Worm (Caenorhabditis elegans): ENCODE data around the gene nhr-94.

Gene nhr-94

ce11 chrV:7728003-7728678 is 42.0 kb upstream of the nhr-94 start (continued):
- no peak for TF ChIP-seq hlh-12 (tag; optimal IDR thresholded peaks at IDR 0.05)
- no peak for TF ChIP-seq tlf-1 (GFP tag; optimal IDR thresholded peaks at IDR 0.05)
- no peak for TF ChIP-seq hmg-20 (GFP tag; IDR thresholded peaks at IDR 0.05)
- peak; percentile 24 for TF ChIP-seq ztf-3 (GFP tag; optimal IDR thresholded peaks at IDR 0.05)
- TF ChIP-seq madf-8 (GFP tag; conservative IDR thresholded peaks at IDR 0.05): no peak
- no peak for TF ChIP-seq F49E8.2 (tag; optimal IDR thresholded peaks at IDR 0.05; ENCODE audit: insufficient read depth)
- TF ChIP-seq die-1 (tag; optimal IDR thresholded peaks at IDR 0.05): peak; percentile 24
- TF ChIP-seq ceh-27 (GFP tag; optimal IDR thresholded peaks at IDR 0.05): peak; percentile 48
- peak; percentile 81 for TF ChIP-seq atf-7 (tag; optimal IDR thresholded peaks at IDR 0.05)
- peak; percentile 99 for TF ChIP-seq zfh-2 (GFP tag; conservative IDR thresholded peaks at IDR 0.05)
- no peak for TF ChIP-seq F57C9.4 (tag; optimal IDR thresholded peaks at IDR 0.05)
- TF ChIP-seq nfya-1 (tag; optimal IDR thresholded peaks at IDR 0.05; ENCODE audit: borderline replicate concordance, insufficient read depth): no peak
- no peak for TF ChIP-seq ama-1 (optimal IDR thresholded peaks at IDR 0.05)
- TF ChIP-seq ama-1 (GFP tag; optimal IDR thresholded peaks at IDR 0.05): no peak
- TF ChIP-seq ceh-91 (GFP tag; IDR thresholded peaks at IDR 0.05): no peak
- TF ChIP-seq C06A6.2 (GFP tag; conservative IDR thresholded peaks at IDR 0.05): no peak
- TF ChIP-seq D2030.7 (GFP tag; IDR thresholded peaks at IDR 0.05): no peak
- 0 out of 2 replicates have a peak, but pooled peaks have one; percentile 25 for TF ChIP-seq pbrm-1 (GFP tag; IDR thresholded peaks at IDR 0.05)
- no peak for TF ChIP-seq mxl-1 (tag; optimal IDR thresholded peaks at IDR 0.05)
- peak; percentile 94 for TF ChIP-seq K12H6.12 (tag; optimal IDR thresholded peaks at IDR 0.05)
- no peak for TF ChIP-seq Y79H2A.3 (GFP tag; conservative IDR thresholded peaks at IDR 0.05)
- no peak for TF ChIP-seq mel-28 (tag; optimal IDR thresholded peaks at IDR 0.05; ENCODE audit: borderline replicate concordance)
- TF ChIP-seq ztf-6 (GFP tag; IDR thresholded peaks at IDR 0.05): no peak
- TF ChIP-seq Y53G8AR.9 (GFP tag; conservative IDR thresholded peaks at IDR 0.05): no peak
- no peak for TF ChIP-seq unc-130 (GFP tag; optimal IDR thresholded peaks at IDR 0.05)
- TF ChIP-seq dpff-1 (tag; optimal IDR thresholded peaks at IDR 0.05): no peak
- peak; percentile 39 for TF ChIP-seq chd-7 (tag; optimal IDR thresholded peaks at IDR 0.05)
- TF ChIP-seq nhr-27 (tag; optimal IDR thresholded peaks at IDR 0.05): no peak
- no peak for TF ChIP-seq lir-1 (GFP tag; conservative IDR thresholded peaks at IDR 0.05)
- no peak for TF ChIP-seq ekl-4 (GFP tag; IDR thresholded peaks at IDR 0.05)
- TF ChIP-seq Y67H2A.10 (GFP tag; conservative IDR thresholded peaks at IDR 0.05): no peak
- TF ChIP-seq unc-62 (GFP tag; optimal IDR thresholded peaks at IDR 0.05): no peak
- peak; percentile 34 for TF ChIP-seq madf-10 (tag; optimal IDR thresholded peaks at IDR 0.05)
- TF ChIP-seq egrh-3 (GFP tag; IDR thresholded peaks at IDR 0.05): peak; percentile 78; the same call in 1 of the 2 replicates
- TF ChIP-seq sdz-38 (tag; optimal IDR thresholded peaks at IDR 0.05): no peak
- TF ChIP-seq F39B2.1 (GFP tag; IDR thresholded peaks at IDR 0.05): no peak
- peak; percentile 63 for TF ChIP-seq nhr-80 (tag; optimal IDR thresholded peaks at IDR 0.05)
- TF ChIP-seq repo-1 (tag; optimal IDR thresholded peaks at IDR 0.05): no peak
- TF ChIP-seq lin-54 (GFP tag; optimal IDR thresholded peaks at IDR 0.05): no peak
- TF ChIP-seq B0035.1 (tag; optimal IDR thresholded peaks at IDR 0.05): no peak
- TF ChIP-seq somi-1 (GFP tag; optimal IDR thresholded peaks at IDR 0.05): peak; percentile 46
- TF ChIP-seq bed-2 (GFP tag; IDR thresholded peaks at IDR 0.05): no peak
- TF ChIP-seq attf-3 (GFP tag; conservative IDR thresholded peaks at IDR 0.05): no peak
- TF ChIP-seq mcd-1 (GFP tag; IDR thresholded peaks at IDR 0.05): peak; percentile 67
- TF ChIP-seq sea-2 (GFP tag; IDR thresholded peaks at IDR 0.05): no peak
- 0 out of 2 replicates have a peak, but pooled peaks have one; percentile 46 for TF ChIP-seq K11D2.4 (GFP tag; IDR thresholded peaks at IDR 0.05)
- peak; percentile 74; the same call in 1 of the 2 replicates for TF ChIP-seq nfyb-1 (GFP tag; IDR thresholded peaks at IDR 0.05)
- no peak for TF ChIP-seq nfya-2 (GFP tag; IDR thresholded peaks at IDR 0.05)

Measured in whole organism, young adult.